Worm (Caenorhabditis elegans) whole organism, midembryonic: ENCODE results near the gene T19H5.7.
"Not testable (repeated sequence)": the region's sequence is repeated elsewhere in the genome, so short reads cannot be mapped to it uniquely, and the experiment has no call there.

Experiments
- T22C8.4 ChIP-seq: fragments of 200-800 bp; sonication (Bioruptor generic); IDR thresholded peaks from 2 replicates; pipeline ENCODE4 v1.3.6; 2022; ENCODE audit warnings: missing genetic modification characterization, missing compliant biosample characterization
- cog-1 ChIP-seq: sonication (generic microtip); optimal IDR thresholded peaks from 2 replicates; lab custom pipeline; 2016; ENCODE audit warnings: missing genetic modification characterization, missing compliant biosample characterization
- flt-1 ChIP-seq: fragments of 200-800 bp; sonication (Bioruptor generic); IDR thresholded peaks from 2 replicates; pipeline ENCODE4 v1.3.6; 2022; ENCODE audit warnings: missing genetic modification characterization, missing compliant biosample characterization
- klf-2 ChIP-seq: fragments of 200-800 bp; sonication (Bioruptor generic); conservative IDR thresholded peaks from 2 replicates; pipeline ENCODE4 v1.3.6; 2022; ENCODE audit warnings: missing genetic modification reagents, missing genetic modification characterization, missing compliant biosample characterization
- med-1 ChIP-seq: sonication (generic microtip); optimal IDR thresholded peaks from 2 replicates; lab custom pipeline; 2017; ENCODE audit warnings: missing genetic modification characterization, mild to moderate bottlenecking, missing compliant biosample characterization, antibody characterized with exemption, missing genetic modification reagents; ENCODE audit not compliant: insufficient read depth
- ref-1 ChIP-seq: fragments of 200-800 bp; sonication (Bioruptor generic); conservative IDR thresholded peaks from 2 replicates; pipeline ENCODE4 v1.3.6; 2022; ENCODE audit warnings: missing genetic modification reagents, missing genetic modification characterization, missing compliant biosample characterization
- tab-1 ChIP-seq: fragments of 200-800 bp; sonication (Bioruptor generic); IDR thresholded peaks from 2 replicates; pipeline ENCODE4 v1.3.6; 2022; ENCODE audit warnings: missing genetic modification characterization, missing compliant biosample characterization
- ztf-23 ChIP-seq: fragments of 200-800 bp; sonication (Bioruptor generic); IDR thresholded peaks from 2 replicates; pipeline ENCODE4 v1.3.6; 2022; ENCODE audit warnings: missing genetic modification reagents, missing genetic modification characterization, missing compliant biosample characterization
- ztf-29 ChIP-seq: fragments of 200-800 bp; sonication (Bioruptor generic); IDR thresholded peaks from 2 replicates; pipeline ENCODE4 v1.3.6; 2022; ENCODE audit warnings: missing genetic modification reagents, missing genetic modification characterization, missing compliant biosample characterization

The T19H5.7 gene

ce11 chrII:9459462-9459861, 20.4 kb downstream of the T19H5.7 start, which contains the start of gene R09D1.14:
TSS of gene R09D1.14 (minus strand) at chrII:9459562.
- not testable (repeated sequence) for TF ChIP-seq ref-1 (GFP tag; lab: Robert Waterston, UW); med-1; T22C8.4 (GFP tag; lab: Robert Waterston, UW)

ce11 chrII:9454304-9454703, 25.6 kb downstream of the T19H5.7 start, which contains the start of gene chil-19:
TSS of gene chil-19 (minus strand) at chrII:9454404.
- TF ChIP-seq ref-1 (GFP tag; lab: Robert Waterston, UW), result no peak
- no peak for TF ChIP-seq flt-1 (GFP tag; lab: Robert Waterston, UW)
- no peak for TF ChIP-seq tab-1 (GFP tag; lab: Robert Waterston, UW)
- no peak for TF ChIP-seq ztf-29 (GFP tag; lab: Robert Waterston, UW)
- no peak for TF ChIP-seq ztf-23
- no peak for TF ChIP-seq klf-2 (GFP tag; lab: Robert Waterston, UW)
- no peak for TF ChIP-seq med-1
- TF ChIP-seq T22C8.4 (GFP tag; lab: Robert Waterston, UW), result no peak
- no peak for TF ChIP-seq cog-1 (tag; lab: Kevin White, UChicago)

ce11 chrII:9452172-9452571, 27.7 kb downstream of the T19H5.7 start, which contains the start of gene R09D1.12:
TSS of gene R09D1.12 (minus strand) at chrII:9452272.
- TF ChIP-seq med-1; cog-1 (tag; lab: Kevin White, UChicago); T22C8.4 (GFP tag; lab: Robert Waterston, UW): not testable (repeated sequence)

ce11 chrII:9447965-9448364, 31.9 kb downstream of the T19H5.7 start, which contains the start of gene chil-18:
TSS of gene chil-18 (plus strand) at chrII:9448265.
- TF ChIP-seq cog-1 (tag; lab: Kevin White, UChicago) (no peak), med-1 (no peak), klf-2 (GFP tag; lab: Robert Waterston, UW) (no peak), tab-1 (GFP tag; lab: Robert Waterston, UW) (no peak), ztf-23 (no peak), T22C8.4 (GFP tag; lab: Robert Waterston, UW) (no peak)

ce11 chrII:9445368-9445767, 34.5 kb downstream of the T19H5.7 start, which contains the start of gene R09D1.13:
TSS of gene R09D1.13 (minus strand) at chrII:9445468.
- TF ChIP-seq ref-1 (GFP tag; lab: Robert Waterston, UW) (no peak), T22C8.4 (GFP tag; lab: Robert Waterston, UW) (no peak), med-1 (no peak), ztf-23 (no peak), flt-1 (GFP tag; lab: Robert Waterston, UW) (no peak), ztf-29 (GFP tag; lab: Robert Waterston, UW) (no peak), cog-1 (tag; lab: Kevin White, UChicago) (no peak), tab-1 (GFP tag; lab: Robert Waterston, UW) (no peak), klf-2 (GFP tag; lab: Robert Waterston, UW) (no peak)

- TF ChIP-seq cog-1 (tag; lab: Kevin White, UChicago) (no peak), ref-1 (GFP tag; lab: Robert Waterston, UW) (no peak), tab-1 (GFP tag; lab: Robert Waterston, UW) (no peak), ztf-29 (GFP tag; lab: Robert Waterston, UW) (no peak), med-1 (no peak), T22C8.4 (GFP tag; lab: Robert Waterston, UW) (no peak), klf-2 (GFP tag; lab: Robert Waterston, UW) (no peak), ztf-23 (no peak), flt-1 (GFP tag; lab: Robert Waterston, UW) (no peak)
Observed at ce11 chrII:9443522-9443921, 36.4 kb downstream of the T19H5.7 start, which contains the start of gene chil-15. TSS of gene chil-15 (minus strand) at chrII:9443622.

ce11 chrII:9441838-9442237, 38.1 kb downstream of the T19H5.7 start, which contains the start of gene chil-16:
TSS of gene chil-16 (minus strand) at chrII:9441938.
- TF ChIP-seq T22C8.4 (GFP tag; lab: Robert Waterston, UW) (no peak), med-1 (no peak), klf-2 (GFP tag; lab: Robert Waterston, UW) (no peak), tab-1 (GFP tag; lab: Robert Waterston, UW) (no peak), flt-1 (GFP tag; lab: Robert Waterston, UW) (no peak), ztf-23 (no peak), cog-1 (tag; lab: Kevin White, UChicago) (no peak), ref-1 (GFP tag; lab: Robert Waterston, UW) (no peak), ztf-29 (GFP tag; lab: Robert Waterston, UW) (no peak)

ce11 chrII:9440060-9440459, 39.8 kb downstream of the T19H5.7 start, which contains the start of gene chil-17:
TSS of gene chil-17 (minus strand) at chrII:9440160.
- no peak for TF ChIP-seq med-1
- no peak for TF ChIP-seq tab-1 (GFP tag; lab: Robert Waterston, UW)
- no peak for TF ChIP-seq klf-2 (GFP tag; lab: Robert Waterston, UW)
- no peak for TF ChIP-seq flt-1 (GFP tag; lab: Robert Waterston, UW)
- no peak for TF ChIP-seq ztf-23
- TF ChIP-seq ref-1 (GFP tag; lab: Robert Waterston, UW), result no peak
- no peak for TF ChIP-seq T22C8.4 (GFP tag; lab: Robert Waterston, UW)

ce11 chrII:9438853-9439252, 41.1 kb downstream of the T19H5.7 start:
- TF ChIP-seq ref-1 (GFP tag; lab: Robert Waterston, UW) (no peak), cog-1 (tag; lab: Kevin White, UChicago) (no peak), klf-2 (GFP tag; lab: Robert Waterston, UW) (no peak), T22C8.4 (GFP tag; lab: Robert Waterston, UW) (no peak), flt-1 (GFP tag; lab: Robert Waterston, UW) (no peak), ztf-23 (no peak), ztf-29 (GFP tag; lab: Robert Waterston, UW) (no peak), tab-1 (GFP tag; lab: Robert Waterston, UW) (no peak), med-1 (no peak)

ce11 chrII:9438227-9438626, 41.7 kb downstream of the T19H5.7 start, which contains the start of gene chil-13:
TSS of gene chil-13 (minus strand) at chrII:9438327.
- TF ChIP-seq ref-1 (GFP tag; lab: Robert Waterston, UW) (no peak), cog-1 (tag; lab: Kevin White, UChicago) (no peak), ztf-23 (no peak), med-1 (no peak)
